Fruit fly (Drosophila melanogaster): ENCODE data around the gene Pfdn4.

The Pfdn4 gene

dm6 chr3L:5352684-5353322 lies 15.0 kb downstream of the Pfdn4 start (continued):
- TF ChIP-seq Scr (GFP tag; IDR thresholded peaks at IDR 0.05; ENCODE audit: partially characterized antibody) (no peak), amos (GFP tag; IDR thresholded peaks at IDR 0.05; ENCODE audit: partially characterized antibody) (no peak), Oaz (GFP tag; IDR thresholded peaks at IDR 0.05) (no peak), bsh (GFP tag; optimal IDR thresholded peaks at IDR 0.05) (peak; percentile 19 to 42), kni (GFP tag; optimal IDR thresholded peaks at IDR 0.05) (peak; percentile 24), Ets65A (GFP tag) (no peak), Dip3 (GFP tag; optimal IDR thresholded peaks at IDR 0.05) (no peak), ara (GFP tag; IDR thresholded peaks at IDR 0.05) (peak; percentile 47; the same call in 1 of the 2 replicates), so (GFP tag; IDR thresholded peaks at IDR 0.05) (no peak), C15 (GFP tag; IDR thresholded peaks at IDR 0.05) (no peak), Kr (GFP tag; optimal IDR thresholded peaks at IDR 0.05) (no peak), CG5953 (GFP tag; IDR thresholded peaks at IDR 0.05) (no peak), CG11695 (GFP tag; IDR thresholded peaks at IDR 0.05) (peak; percentile 60; the same call in 2 of the 3 replicates), knrl (GFP tag; IDR thresholded peaks at IDR 0.05; ENCODE audit: partially characterized antibody) (no peak), caup (GFP tag; optimal IDR thresholded peaks at IDR 0.05; ENCODE audit: severe bottlenecking) (no peak), Doc2 (GFP tag; IDR thresholded peaks at IDR 0.05) (no peak), mld (GFP tag; IDR thresholded peaks at IDR 0.05; ENCODE audit: partially characterized antibody) (no peak), pzg (GFP tag; optimal IDR thresholded peaks at IDR 0.05) (no peak), CG6689 (GFP tag; IDR thresholded peaks at IDR 0.05) (peak; percentile 57), shn (GFP tag; optimal IDR thresholded peaks at IDR 0.05) (no peak), CG10267 (tag; optimal IDR thresholded peaks at IDR 0.05) (peak; percentile 74), hth (optimal IDR thresholded peaks at IDR 0.05) (no peak), sqz (GFP tag; optimal IDR thresholded peaks at IDR 0.05) (peak; percentile 76), psq (GFP tag; optimal IDR thresholded peaks at IDR 0.05) (no peak), hb (GFP tag; IDR thresholded peaks at IDR 0.05; ENCODE audit: partially characterized antibody) (no peak), btn (GFP tag; optimal IDR thresholded peaks at IDR 0.05) (no peak), CG7987 (GFP tag; optimal IDR thresholded peaks at IDR 0.05) (no peak), stc (GFP tag; IDR thresholded peaks at IDR 0.05) (no peak), CG6813 (GFP tag; optimal IDR thresholded peaks at IDR 0.05) (peak; percentile 18), croc (GFP tag; conservative IDR thresholded peaks at IDR 0.05) (peak; percentile 37; the same call in 1 of the 3 replicates), sisA (GFP tag; IDR thresholded peaks at IDR 0.05) (no peak), CG18599 (GFP tag; optimal IDR thresholded peaks at IDR 0.05) (peak; percentile 14), HmgZ (tag; optimal IDR thresholded peaks at IDR 0.05) (no peak), Stat92E (GFP tag; optimal IDR thresholded peaks at IDR 0.05) (peak in 1 of 3 experiments; percentile 84), CG17328 (GFP tag; IDR thresholded peaks at IDR 0.05) (peak; percentile 49; the same call in 1 of the 2 replicates), tin (GFP tag; optimal IDR thresholded peaks at IDR 0.05) (peak; percentile 48), ash1 (GFP tag; optimal IDR thresholded peaks at IDR 0.05) (no peak), hkb (optimal IDR thresholded peaks at IDR 0.05) (no peak), hkb (GFP tag; IDR thresholded peaks at IDR 0.05) (0 out of 2 replicates have a peak, but pooled peaks have one; percentile 38), crol (GFP tag; IDR thresholded peaks at IDR 0.05) (0 out of 2 replicates have a peak, but pooled peaks have one; percentile 25), gcm (GFP tag; optimal IDR thresholded peaks at IDR 0.05) (no peak), sim (GFP tag; IDR thresholded peaks at IDR 0.05) (0 out of 2 replicates have a peak, but pooled peaks have one; percentile 22), ranshi (GFP tag; IDR thresholded peaks at IDR 0.05) (0 out of 2 replicates have a peak, but pooled peaks have one; percentile 15), CG4820 (GFP tag; optimal IDR thresholded peaks at IDR 0.05) (peak; percentile 38), nom (GFP tag; optimal IDR thresholded peaks at IDR 0.05) (peak; percentile 91), Drgx (GFP tag; IDR thresholded peaks at IDR 0.05) (no peak)
